Worm (Caenorhabditis elegans): Measurements from ENCODE around the gene str-14.

DNA sequence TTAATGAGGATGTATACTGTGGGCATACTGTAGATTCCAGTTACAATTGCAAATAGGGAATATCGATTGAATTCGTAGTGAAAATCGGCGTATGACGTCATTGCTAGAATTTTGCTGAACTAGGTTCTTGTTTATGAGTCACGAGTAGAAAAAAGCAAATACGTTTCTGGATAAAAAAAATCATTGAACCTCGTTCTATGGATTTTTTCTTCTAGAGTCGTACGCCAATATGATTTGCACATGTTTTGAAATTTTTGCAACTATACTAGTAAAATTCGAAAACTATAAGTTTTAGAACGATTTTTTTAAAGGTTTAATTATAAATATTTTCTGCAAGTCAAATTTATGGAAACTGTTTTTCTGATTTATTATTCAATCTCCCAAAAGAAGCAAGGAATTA, 12.9 kb upstream of the str-14 start, which contains the start of gene sru-44:
- TF ChIP-seq tab-1 (GFP tag; IDR thresholded peaks at IDR 0.05) (no peak), ref-1 (GFP tag; conservative IDR thresholded peaks at IDR 0.05) (no peak), flt-1 (GFP tag; IDR thresholded peaks at IDR 0.05) (no peak), T22C8.4 (GFP tag; IDR thresholded peaks at IDR 0.05) (no peak)

Measured in whole organism, midembryonic.